Worm (Caenorhabditis elegans): ENCODE data around the gene Y61A9LA.7.

- TF ChIP-seq elt-3 (tag; optimal IDR thresholded peaks at IDR 0.05) (no peak), ama-1 (optimal IDR thresholded peaks at IDR 0.05) (no peak), unc-62 (GFP tag; optimal IDR thresholded peaks at IDR 0.05) (no peak), nhr-77 (tag; optimal IDR thresholded peaks at IDR 0.05) (no peak), lin-13 (GFP tag; optimal IDR thresholded peaks at IDR 0.05) (no peak), nhr-10 (tag; optimal IDR thresholded peaks at IDR 0.05) (no peak), nhr-6 (tag; optimal IDR thresholded peaks at IDR 0.05) (no peak), nhr-11 (tag; optimal IDR thresholded peaks at IDR 0.05) (no peak), ztf-4 (tag; optimal IDR thresholded peaks at IDR 0.05) (no peak), mdl-1 (tag; optimal IDR thresholded peaks at IDR 0.05) (no peak), blmp-1 (tag; optimal IDR thresholded peaks at IDR 0.05; ENCODE audit: insufficient read depth) (no peak), aly-2 (tag; optimal IDR thresholded peaks at IDR 0.05) (no peak)
Measured at ce11 chrV:4523312-4523711, 36.3 kb downstream of the Y61A9LA.7 start.
